Worm (Caenorhabditis elegans) whole organism, midembryonic: Measurements from ENCODE around the gene cyp-35C1.

Experiments used
- T22C8.4 ChIP-seq: fragments of 200-800 bp; sonication (Bioruptor generic); IDR thresholded peaks from 2 replicates; pipeline ENCODE4 v1.3.6; 2022; ENCODE audit warnings: missing genetic modification characterization, missing compliant biosample characterization
- cog-1 ChIP-seq: sonication (generic microtip); optimal IDR thresholded peaks from 2 replicates; lab custom pipeline; 2016; ENCODE audit warnings: missing genetic modification characterization, missing compliant biosample characterization
- flt-1 ChIP-seq: fragments of 200-800 bp; sonication (Bioruptor generic); IDR thresholded peaks from 2 replicates; pipeline ENCODE4 v1.3.6; 2022; ENCODE audit warnings: missing genetic modification characterization, missing compliant biosample characterization
- klf-2 ChIP-seq: fragments of 200-800 bp; sonication (Bioruptor generic); conservative IDR thresholded peaks from 2 replicates; pipeline ENCODE4 v1.3.6; 2022; ENCODE audit warnings: missing genetic modification reagents, missing genetic modification characterization, missing compliant biosample characterization
- med-1 ChIP-seq: sonication (generic microtip); optimal IDR thresholded peaks from 2 replicates; lab custom pipeline; 2017; ENCODE audit warnings: missing genetic modification characterization, mild to moderate bottlenecking, missing compliant biosample characterization, antibody characterized with exemption, missing genetic modification reagents; ENCODE audit not compliant: insufficient read depth
- ref-1 ChIP-seq: fragments of 200-800 bp; sonication (Bioruptor generic); conservative IDR thresholded peaks from 2 replicates; pipeline ENCODE4 v1.3.6; 2022; ENCODE audit warnings: missing genetic modification reagents, missing genetic modification characterization, missing compliant biosample characterization
- tab-1 ChIP-seq: fragments of 200-800 bp; sonication (Bioruptor generic); IDR thresholded peaks from 2 replicates; pipeline ENCODE4 v1.3.6; 2022; ENCODE audit warnings: missing genetic modification characterization, missing compliant biosample characterization
- ztf-23 ChIP-seq: fragments of 200-800 bp; sonication (Bioruptor generic); IDR thresholded peaks from 2 replicates; pipeline ENCODE4 v1.3.6; 2022; ENCODE audit warnings: missing genetic modification reagents, missing genetic modification characterization, missing compliant biosample characterization
- ztf-29 ChIP-seq: fragments of 200-800 bp; sonication (Bioruptor generic); IDR thresholded peaks from 2 replicates; pipeline ENCODE4 v1.3.6; 2022; ENCODE audit warnings: missing genetic modification reagents, missing genetic modification characterization, missing compliant biosample characterization

The cyp-35C1 gene

ce11 chrV:13863700-13864099, 34.6 kb downstream of the cyp-35C1 start:
- TF ChIP-seq ref-1 (GFP tag; lab: Robert Waterston, UW) (no peak), flt-1 (GFP tag; lab: Robert Waterston, UW) (no peak), tab-1 (no peak), ztf-23 (GFP tag; lab: Robert Waterston, UW) (no peak), cog-1 (tag; lab: Kevin White, UChicago) (no peak), med-1 (no peak), T22C8.4 (no peak), klf-2 (GFP tag; lab: Robert Waterston, UW) (no peak), ztf-29 (GFP tag; lab: Robert Waterston, UW) (no peak)

ce11 chrV:13862505-13862904, 35.8 kb downstream of the cyp-35C1 start, which contains the start of gene srx-137:
Gene srx-137 (plus strand): TSS chrV:13862805.
- TF ChIP-seq tab-1 (no peak), flt-1 (GFP tag; lab: Robert Waterston, UW) (no peak), cog-1 (tag; lab: Kevin White, UChicago) (no peak), ztf-23 (GFP tag; lab: Robert Waterston, UW) (no peak), ztf-29 (GFP tag; lab: Robert Waterston, UW) (no peak), ref-1 (GFP tag; lab: Robert Waterston, UW) (no peak), med-1 (no peak), klf-2 (GFP tag; lab: Robert Waterston, UW) (no peak), T22C8.4 (no peak)

- TF ChIP-seq flt-1 (GFP tag; lab: Robert Waterston, UW) (no peak), klf-2 (GFP tag; lab: Robert Waterston, UW) (no peak), ztf-29 (GFP tag; lab: Robert Waterston, UW) (no peak), ref-1 (GFP tag; lab: Robert Waterston, UW) (no peak), cog-1 (tag; lab: Kevin White, UChicago) (no peak), T22C8.4 (no peak), ztf-23 (GFP tag; lab: Robert Waterston, UW) (no peak), med-1 (no peak), tab-1 (no peak)
Measured at ce11 chrV:13858906-13859305, 39.4 kb downstream of the cyp-35C1 start, which contains the start of gene srx-135. Gene srx-135 (plus strand): TSS chrV:13859206.

DNA sequence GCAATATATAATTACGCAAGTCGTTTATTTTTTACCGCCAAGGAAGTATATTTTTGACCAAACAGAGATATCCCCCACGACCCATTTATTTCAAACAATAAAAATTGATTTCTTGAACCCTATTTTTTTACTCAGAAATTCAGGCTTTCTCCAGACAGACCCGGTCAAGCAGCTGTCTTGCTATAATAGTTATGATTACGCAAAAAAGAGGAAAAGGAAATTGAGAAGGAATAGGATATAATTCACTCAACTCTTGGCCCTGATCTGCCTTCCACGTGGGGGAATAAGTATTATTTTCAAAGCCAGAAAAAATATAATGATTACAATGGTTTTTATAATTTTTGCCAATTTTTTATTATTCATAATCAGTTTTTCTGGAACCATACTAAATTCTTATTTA, 41.2 kb downstream of the cyp-35C1 start, which contains the start of gene srx-136:
Gene srx-136 (plus strand): TSS at position 301 of the 400 bp plus-strand sequence.
- TF ChIP-seq flt-1 (GFP tag; lab: Robert Waterston, UW) (no peak), ztf-29 (GFP tag; lab: Robert Waterston, UW) (no peak), ztf-23 (GFP tag; lab: Robert Waterston, UW) (no peak)

ce11 chrV:13856376-13856775, 41.9 kb downstream of the cyp-35C1 start, which contains the start of gene srx-134:
Gene srx-134 (minus strand): TSS chrV:13856476.
- TF ChIP-seq tab-1 (no peak), ztf-29 (GFP tag; lab: Robert Waterston, UW) (no peak), ref-1 (GFP tag; lab: Robert Waterston, UW) (no peak), med-1 (no peak), ztf-23 (GFP tag; lab: Robert Waterston, UW) (no peak), T22C8.4 (no peak), klf-2 (GFP tag; lab: Robert Waterston, UW) (no peak), flt-1 (GFP tag; lab: Robert Waterston, UW) (no peak), cog-1 (tag; lab: Kevin White, UChicago) (no peak)

DNA sequence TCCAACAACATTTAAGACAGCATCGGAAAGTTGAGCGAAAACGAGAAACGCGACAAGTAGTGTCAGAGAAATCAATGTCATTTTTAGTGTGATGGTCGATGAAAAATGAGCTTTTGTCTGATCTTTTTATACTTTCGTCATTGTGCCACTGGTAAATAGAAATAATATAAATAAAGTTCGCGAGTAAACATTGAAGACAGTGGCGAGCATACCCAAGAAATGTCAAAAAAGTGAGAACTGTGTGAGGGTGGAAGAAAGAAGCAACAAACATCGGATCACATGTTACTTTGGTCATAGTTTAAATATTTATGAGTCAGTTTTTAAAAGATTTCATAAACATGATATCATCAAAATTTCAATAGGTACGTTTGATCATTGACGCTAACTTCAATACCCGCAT, 44.0 kb downstream of the cyp-35C1 start, which contains the start of gene ttr-21:
Gene ttr-21 (minus strand): TSS at position 100 of the 400 bp plus-strand sequence.
- TF ChIP-seq ztf-29 (GFP tag; lab: Robert Waterston, UW) (no peak), ref-1 (GFP tag; lab: Robert Waterston, UW) (no peak), tab-1 (no peak), ztf-23 (GFP tag; lab: Robert Waterston, UW) (no peak), klf-2 (GFP tag; lab: Robert Waterston, UW) (no peak), med-1 (no peak), flt-1 (GFP tag; lab: Robert Waterston, UW) (no peak), T22C8.4 (no peak), cog-1 (tag; lab: Kevin White, UChicago) (no peak)

DNA sequence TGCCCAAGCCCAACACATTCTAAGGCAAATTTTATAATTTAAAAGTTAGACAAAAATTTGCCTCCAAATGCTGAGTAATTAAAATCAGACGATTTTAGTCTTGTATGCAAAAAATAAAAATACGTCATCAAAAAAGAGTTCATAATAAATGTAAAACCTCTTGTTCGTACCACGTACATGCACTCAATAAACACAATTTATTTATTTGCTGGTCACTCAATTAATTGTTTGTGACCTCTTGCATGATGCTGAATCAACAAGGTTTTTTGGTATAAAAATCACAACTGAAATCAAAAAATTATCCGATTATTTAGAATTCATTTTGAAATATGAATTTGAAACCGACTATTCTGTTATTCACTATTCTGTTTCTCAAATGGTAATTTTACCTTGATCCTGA, 48.1 kb downstream of the cyp-35C1 start, which contains the start of gene hpx-2:
Gene hpx-2 (plus strand): TSS at position 301 of the 400 bp plus-strand sequence.
- no peak for TF ChIP-seq ztf-23 (GFP tag; lab: Robert Waterston, UW)
- no peak for TF ChIP-seq tab-1
- TF ChIP-seq ztf-29 (GFP tag; lab: Robert Waterston, UW) = no peak
- no peak for TF ChIP-seq klf-2 (GFP tag; lab: Robert Waterston, UW)
- TF ChIP-seq flt-1 (GFP tag; lab: Robert Waterston, UW) = no peak
- TF ChIP-seq med-1 = no peak
- no peak for TF ChIP-seq cog-1 (tag; lab: Kevin White, UChicago)
- no peak for TF ChIP-seq T22C8.4
- no peak for TF ChIP-seq ref-1 (GFP tag; lab: Robert Waterston, UW)

DNA sequence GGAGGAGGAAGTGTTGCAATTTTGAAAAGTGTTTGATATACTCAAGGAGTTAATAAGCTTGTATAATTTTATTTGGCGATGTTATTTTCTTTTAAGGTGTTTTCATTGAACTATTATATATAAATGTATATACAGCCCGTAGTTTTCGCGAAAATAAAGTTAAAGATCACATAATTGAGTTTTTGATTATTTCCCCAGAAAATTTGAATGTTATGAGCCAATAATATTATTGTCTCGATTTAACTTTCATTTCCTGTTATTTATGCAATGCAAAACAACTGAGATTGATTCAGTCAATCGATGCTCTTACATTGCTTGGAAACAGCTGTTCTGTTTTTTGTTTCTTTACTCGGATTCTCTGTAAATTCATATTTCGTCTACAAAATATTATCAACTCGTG, 49.9 kb downstream of the cyp-35C1 start, which contains the start of gene srx-133:
Gene srx-133 (plus strand): TSS at position 301 of the 400 bp plus-strand sequence.
- TF ChIP-seq med-1 (no peak), ztf-23 (GFP tag; lab: Robert Waterston, UW) (no peak), T22C8.4 (no peak), ztf-29 (GFP tag; lab: Robert Waterston, UW) (no peak), ref-1 (GFP tag; lab: Robert Waterston, UW) (no peak), tab-1 (no peak), flt-1 (GFP tag; lab: Robert Waterston, UW) (no peak)
